Fruit fly (Drosophila melanogaster): ENCODE measurements around the gene CG7582.

The CG7582 gene

dm6 chr3R:29682152-29682600 lies at the start of gene CG7582, which contains the start of gene Gycalpha99B:
CG7582 (minus strand) TSS chr3R:29682278.
Gycalpha99B (plus strand) TSS chr3R:29682503.
- TF ChIP-seq CTCF (optimal IDR thresholded peaks at IDR 0.05) (peak in 1 of 2 experiments; percentile 13), CG8478 (optimal IDR thresholded peaks at IDR 0.05) (no peak)

dm6 chr3R:29726277-29726676 lies 44.2 kb upstream of the CG7582 start:
- TF ChIP-seq CTCF (optimal IDR thresholded peaks at IDR 0.05) (no peak), CG8478 (optimal IDR thresholded peaks at IDR 0.05) (no peak)

dm6 chr3R:29725577-29726240 lies 43.6 kb upstream of the CG7582 start, which contains the start of gene Kul:
Kul (plus strand) TSS chr3R:29725830.
- TF ChIP-seq CTCF (optimal IDR thresholded peaks at IDR 0.05) (peak; percentile 52), CG8478 (optimal IDR thresholded peaks at IDR 0.05) (no peak)

dm6 chr3R:29724745-29725144 lies 42.7 kb upstream of the CG7582 start, which contains the start of the genes Naa40 and CG18731:
Naa40 (minus strand) TSS chr3R:29724950.
CG18731 (plus strand) TSS chr3R:29725027.
- TF ChIP-seq CTCF (optimal IDR thresholded peaks at IDR 0.05) (no peak), CG8478 (optimal IDR thresholded peaks at IDR 0.05) (no peak)

- no peak for TF ChIP-seq CG8478 (optimal IDR thresholded peaks at IDR 0.05)
- TF ChIP-seq CTCF (optimal IDR thresholded peaks at IDR 0.05): no peak
Observed at dm6 chr3R:29723048-29723656, 41.1 kb upstream of the CG7582 start, which contains the start of gene Pcd. Pcd (plus strand) TSS chr3R:29723163.

dm6 chr3R:29722238-29722637 lies 40.2 kb upstream of the CG7582 start, which contains the start of gene CG34296:
CG34296 (plus strand) TSS chr3R:29722538.
- TF ChIP-seq CG8478 (optimal IDR thresholded peaks at IDR 0.05): no peak
- TF ChIP-seq CTCF (optimal IDR thresholded peaks at IDR 0.05): no peak

- TF ChIP-seq CG8478 (optimal IDR thresholded peaks at IDR 0.05) (no peak), CTCF (optimal IDR thresholded peaks at IDR 0.05) (no peak)
Observed at dm6 chr3R:29718363-29718762, 36.3 kb upstream of the CG7582 start, which contains the start of gene CG15506. CG15506 (plus strand) TSS chr3R:29718663.

dm6 chr3R:29717519-29717918 lies 35.4 kb upstream of the CG7582 start:
- TF ChIP-seq CG8478 (optimal IDR thresholded peaks at IDR 0.05): no peak

- TF ChIP-seq CG8478 (optimal IDR thresholded peaks at IDR 0.05) (no peak), CTCF (optimal IDR thresholded peaks at IDR 0.05) (peak; percentile 96 to 98)
Observed at dm6 chr3R:29716782-29717317, 34.8 kb upstream of the CG7582 start, which contains the start of gene Obp99b. Obp99b (minus strand) TSS chr3R:29716896.

- TF ChIP-seq CG8478 (optimal IDR thresholded peaks at IDR 0.05) (no peak), CTCF (optimal IDR thresholded peaks at IDR 0.05) (peak; percentile 84 to 88)
Observed at dm6 chr3R:29716043-29716781, 34.1 kb upstream of the CG7582 start.

- TF ChIP-seq CTCF (optimal IDR thresholded peaks at IDR 0.05) (no peak), CG8478 (optimal IDR thresholded peaks at IDR 0.05) (no peak)
Observed at dm6 chr3R:29715277-29715676, 33.2 kb upstream of the CG7582 start, which contains the start of gene Dup99B. Dup99B (minus strand) TSS chr3R:29715377.

dm6 chr3R:29714314-29714713 lies 32.2 kb upstream of the CG7582 start, which contains the start of gene Obp99d:
Obp99d (plus strand) TSS chr3R:29714505.
- no peak for TF ChIP-seq CG8478 (optimal IDR thresholded peaks at IDR 0.05)
- TF ChIP-seq CTCF (optimal IDR thresholded peaks at IDR 0.05): peak in 1 of 2 experiments; percentile 22

dm6 chr3R:29711434-29711833 lies 29.4 kb upstream of the CG7582 start:
- TF ChIP-seq CTCF (optimal IDR thresholded peaks at IDR 0.05): no peak
- TF ChIP-seq CG8478 (optimal IDR thresholded peaks at IDR 0.05): no peak

- TF ChIP-seq CTCF (optimal IDR thresholded peaks at IDR 0.05) (no peak), CG8478 (optimal IDR thresholded peaks at IDR 0.05) (no peak)
Observed at dm6 chr3R:29708322-29708721, 26.2 kb upstream of the CG7582 start.

- TF ChIP-seq CTCF (optimal IDR thresholded peaks at IDR 0.05) (no peak), CG8478 (optimal IDR thresholded peaks at IDR 0.05) (no peak)
Observed at dm6 chr3R:29707258-29707657, 25.2 kb upstream of the CG7582 start.
